Worm (Caenorhabditis elegans) whole organism, midembryonic: ENCODE measurements around the gene chup-1.

ENCODE experiments used
- T22C8.4 ChIP-seq: fragments of 200-800 bp; sonication (Bioruptor generic); IDR thresholded peaks from 2 replicates; pipeline ENCODE4 v1.3.6; 2022; ENCODE audit warnings: missing genetic modification characterization, missing compliant biosample characterization
- cog-1 ChIP-seq: sonication (generic microtip); optimal IDR thresholded peaks from 2 replicates; lab custom pipeline; 2016; ENCODE audit warnings: missing genetic modification characterization, missing compliant biosample characterization
- flt-1 ChIP-seq: fragments of 200-800 bp; sonication (Bioruptor generic); IDR thresholded peaks from 2 replicates; pipeline ENCODE4 v1.3.6; 2022; ENCODE audit warnings: missing genetic modification characterization, missing compliant biosample characterization
- klf-2 ChIP-seq: fragments of 200-800 bp; sonication (Bioruptor generic); conservative IDR thresholded peaks from 2 replicates; pipeline ENCODE4 v1.3.6; 2022; ENCODE audit warnings: missing genetic modification reagents, missing genetic modification characterization, missing compliant biosample characterization
- med-1 ChIP-seq: sonication (generic microtip); optimal IDR thresholded peaks from 2 replicates; lab custom pipeline; 2017; ENCODE audit warnings: missing genetic modification characterization, mild to moderate bottlenecking, missing compliant biosample characterization, antibody characterized with exemption, missing genetic modification reagents; ENCODE audit not compliant: insufficient read depth
- ref-1 ChIP-seq: fragments of 200-800 bp; sonication (Bioruptor generic); conservative IDR thresholded peaks from 2 replicates; pipeline ENCODE4 v1.3.6; 2022; ENCODE audit warnings: missing genetic modification reagents, missing genetic modification characterization, missing compliant biosample characterization
- tab-1 ChIP-seq: fragments of 200-800 bp; sonication (Bioruptor generic); IDR thresholded peaks from 2 replicates; pipeline ENCODE4 v1.3.6; 2022; ENCODE audit warnings: missing genetic modification characterization, missing compliant biosample characterization

ce11 chrX:8742896-8743295 lies 49.1 kb upstream of the chup-1 start, which contains the start of gene M02D8.7:
- TF ChIP-seq flt-1 (GFP tag; lab: Robert Waterston, UW) (no peak), klf-2 (GFP tag; lab: Robert Waterston, UW) (no peak), cog-1 (tag; lab: Kevin White, UChicago) (no peak), T22C8.4 (GFP tag; lab: Robert Waterston, UW) (no peak), med-1 (GFP tag; lab: Kevin White, UChicago) (no peak), ref-1 (GFP tag; lab: Robert Waterston, UW) (no peak), tab-1 (GFP tag; lab: Robert Waterston, UW) (no peak)
